Worm (Caenorhabditis elegans): Measurements from ENCODE around the gene F33G12.6.

The F33G12.6 gene

ce11 chrII:5019389-5020108 lies 30.2 kb upstream of the F33G12.6 start (continued):
- TF ChIP-seq mef-2 (tag; optimal IDR thresholded peaks at IDR 0.05) (no peak), nhr-90 (tag; optimal IDR thresholded peaks at IDR 0.05; ENCODE audit: poor library complexity) (peak; percentile 24), efl-1 (optimal IDR thresholded peaks at IDR 0.05) (no peak), efl-1 (GFP tag; optimal IDR thresholded peaks at IDR 0.05 in 1 of 2) (peak in 1 of 2 experiments; percentile 89), mdl-1 (tag; optimal IDR thresholded peaks at IDR 0.05) (peak in 1 of 2 experiments; percentile 23)

- TF ChIP-seq C34B4.2 (tag; optimal IDR thresholded peaks at IDR 0.05) = no peak
- peak; percentile 29 for TF ChIP-seq nhr-71 (tag; optimal IDR thresholded peaks at IDR 0.05)
- TF ChIP-seq elt-2 (tag; optimal IDR thresholded peaks at IDR 0.05) = peak; percentile 88
- no peak for TF ChIP-seq egl-13 (tag; optimal IDR thresholded peaks at IDR 0.05)
- 0 out of 2 replicates have a peak, but pooled peaks have one; percentile 3 for TF ChIP-seq nhr-19 (GFP tag; conservative IDR thresholded peaks at IDR 0.05)
- peak in 1 of 2 experiments; percentile 5 for TF ChIP-seq lsy-2 (tag; optimal IDR thresholded peaks at IDR 0.05)
- TF ChIP-seq efl-1 (optimal IDR thresholded peaks at IDR 0.05) = no peak
- TF ChIP-seq efl-1 (GFP tag; optimal IDR thresholded peaks at IDR 0.05 in 1 of 2) = peak in 1 of 2 experiments; percentile 62
- TF ChIP-seq rnt-1 (tag; optimal IDR thresholded peaks at IDR 0.05) = peak; percentile 21
- TF ChIP-seq nhr-20 (tag; optimal IDR thresholded peaks at IDR 0.05) = peak; percentile 6
- peak; percentile 39 for TF ChIP-seq lin-14 (GFP tag; optimal IDR thresholded peaks at IDR 0.05)
These were observed 29.1 kb upstream of the F33G12.6 start for ce11 chrII:5020513-5021081.

- TF ChIP-seq nhr-19 (GFP tag; conservative IDR thresholded peaks at IDR 0.05) (no peak), F16B12.6 (tag; optimal IDR thresholded peaks at IDR 0.05) (no peak), ceh-88 (GFP tag; IDR thresholded peaks at IDR 0.05) (0 out of 2 replicates have a peak, but pooled peaks have one; percentile 10), elt-2 (tag; optimal IDR thresholded peaks at IDR 0.05) (no peak), rnt-1 (tag; optimal IDR thresholded peaks at IDR 0.05) (no peak), lsy-2 (tag; optimal IDR thresholded peaks at IDR 0.05) (peak in 1 of 2 experiments; percentile 21), pax-3 (tag; optimal IDR thresholded peaks at IDR 0.05) (no peak), lin-15B (tag; optimal IDR thresholded peaks at IDR 0.05) (no peak), lin-14 (GFP tag; optimal IDR thresholded peaks at IDR 0.05) (peak; percentile 4), xbp-1 (tag; optimal IDR thresholded peaks at IDR 0.05) (no peak), egl-27 (tag; optimal IDR thresholded peaks at IDR 0.05) (no peak), tlp-1 (tag; optimal IDR thresholded peaks at IDR 0.05) (no peak), alr-1 (tag; optimal IDR thresholded peaks at IDR 0.05; ENCODE audit: borderline replicate concordance) (no peak), blmp-1 (tag; optimal IDR thresholded peaks at IDR 0.05) (peak; percentile 35), dsc-1 (tag; optimal IDR thresholded peaks at IDR 0.05) (no peak), Y116A8C.19 (tag; optimal IDR thresholded peaks at IDR 0.05; ENCODE audit: borderline replicate concordance) (no peak), nhr-84 (tag; optimal IDR thresholded peaks at IDR 0.05) (no peak), snu-23 (GFP tag; optimal IDR thresholded peaks at IDR 0.05) (no peak), efl-3 (GFP tag; optimal IDR thresholded peaks at IDR 0.05) (no peak), aha-1 (tag; optimal IDR thresholded peaks at IDR 0.05) (no peak), mep-1 (tag; optimal IDR thresholded peaks at IDR 0.05) (no peak), nhr-85 (tag) (no peak), fos-1 (tag; optimal IDR thresholded peaks at IDR 0.05) (no peak)
These were observed 28.2 kb upstream of the F33G12.6 start for ce11 chrII:5021518-5021917.

DNA sequence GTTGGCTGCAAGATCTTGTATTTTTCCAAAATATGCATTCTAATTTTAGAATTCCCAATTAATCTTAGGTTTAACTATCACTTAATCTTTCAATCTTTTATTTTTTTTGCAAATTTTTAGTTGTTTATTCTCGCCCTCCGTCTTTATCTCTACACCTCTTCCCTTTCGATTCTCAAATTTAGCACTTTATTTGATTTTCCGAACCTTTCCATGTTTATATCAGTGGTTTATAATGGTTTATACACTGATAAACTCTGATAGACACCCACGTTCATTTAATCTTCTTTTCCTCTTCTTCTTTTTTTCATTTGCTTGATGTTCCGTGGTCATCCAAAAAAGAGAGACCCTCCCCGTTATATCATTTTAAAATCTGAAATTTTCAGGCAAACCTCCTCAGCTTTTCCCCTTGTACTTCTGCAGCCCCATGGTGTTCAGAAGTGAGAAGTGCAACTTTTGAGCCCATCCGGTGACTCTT lies 27.3 kb upstream of the F33G12.6 start, which contains the start of the genes nsy-1 and F59A6.13:
Gene nsy-1 (plus strand): TSS at position 377 of the 475 bp plus-strand sequence.
Gene F59A6.13 (plus strand): TSS at position 425 of the 475 bp plus-strand sequence.
- TF ChIP-seq tlp-1 (tag; optimal IDR thresholded peaks at IDR 0.05) = no peak
- peak; percentile 97 for TF ChIP-seq elt-2 (tag; optimal IDR thresholded peaks at IDR 0.05)
- TF ChIP-seq efl-1 (optimal IDR thresholded peaks at IDR 0.05) = no peak
- peak in 1 of 2 experiments; percentile 72 for TF ChIP-seq efl-1 (GFP tag; optimal IDR thresholded peaks at IDR 0.05 in 1 of 2)

Measured in whole organism, L1 larva.